Fruit fly (Drosophila melanogaster): ENCODE results near the gene Galphaf.

Gene Galphaf

DNA sequence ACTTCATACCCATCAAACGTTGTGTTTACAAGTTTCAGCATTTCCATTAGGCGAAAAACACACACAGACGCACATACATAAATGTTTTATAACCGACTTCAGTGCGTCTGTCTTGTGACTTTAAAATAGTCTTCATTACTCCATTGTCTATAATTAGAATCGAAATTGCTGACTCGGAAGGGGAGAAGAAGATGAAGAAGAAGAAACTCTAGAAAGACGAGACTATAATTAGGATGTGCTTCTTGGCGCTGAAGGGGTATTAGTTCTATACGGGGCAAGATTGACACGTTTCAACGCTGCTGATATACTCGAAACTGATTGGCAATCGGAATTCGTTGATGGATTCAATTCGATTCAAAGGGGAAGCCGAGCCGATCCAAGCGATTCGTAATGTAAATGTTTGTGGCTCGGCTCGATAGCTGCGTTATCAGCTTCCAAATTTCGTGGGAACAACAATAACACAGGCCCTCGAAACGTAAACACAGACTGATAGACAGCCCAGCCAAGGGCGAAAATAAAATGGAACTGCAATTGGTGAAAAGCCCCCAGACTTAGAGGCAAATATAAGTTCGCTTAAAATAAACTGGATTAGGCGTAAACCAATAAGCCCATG lies 41.1 kb upstream of the Galphaf start (continued):
- TF ChIP-seq tap (tag; optimal IDR thresholded peaks at IDR 0.05) (no peak), Fer1 (GFP tag; optimal IDR thresholded peaks at IDR 0.05) (peak; percentile 1), CG9876 (GFP tag; optimal IDR thresholded peaks at IDR 0.05) (no peak), CG18599 (GFP tag; optimal IDR thresholded peaks at IDR 0.05) (peak; percentile 33), grn (GFP tag; optimal IDR thresholded peaks at IDR 0.05) (peak; percentile 76), Sry-δ (GFP tag; optimal IDR thresholded peaks at IDR 0.05) (no peak), crol (GFP tag; IDR thresholded peaks at IDR 0.05) (peak; percentile 56; the same call in 1 of the 2 replicates), CG4854 (GFP tag; optimal IDR thresholded peaks at IDR 0.05) (no peak), Mad (GFP tag; optimal IDR thresholded peaks at IDR 0.05) (no peak), CG3995 (GFP tag; optimal IDR thresholded peaks at IDR 0.05) (no peak), gt (GFP tag; IDR thresholded peaks at IDR 0.05) (no peak), Atf6 (GFP tag; IDR thresholded peaks at IDR 0.05) (peak; percentile 56), wek (GFP tag; optimal IDR thresholded peaks at IDR 0.05) (no peak), al (GFP tag; IDR thresholded peaks at IDR 0.05) (no peak), sd (tag; optimal IDR thresholded peaks at IDR 0.05) (peak; percentile 84), CG2875 (GFP tag; optimal IDR thresholded peaks at IDR 0.05) (no peak), jumu (GFP tag; optimal IDR thresholded peaks at IDR 0.05) (no peak), ab (GFP tag; optimal IDR thresholded peaks at IDR 0.05) (no peak), dmrt11E (tag; optimal IDR thresholded peaks at IDR 0.05) (peak; percentile 2), hkb (optimal IDR thresholded peaks at IDR 0.05) (no peak), hkb (GFP tag; IDR thresholded peaks at IDR 0.05) (0 out of 2 replicates have a peak, but pooled peaks have one; percentile 20), D19A (tag; optimal IDR thresholded peaks at IDR 0.05) (peak; percentile 32), HLH3B (GFP tag; IDR thresholded peaks at IDR 0.05) (0 out of 2 replicates have a peak, but pooled peaks have one; percentile 13), CG34376 (GFP tag; optimal IDR thresholded peaks at IDR 0.05) (peak; percentile 75), MTF-1 (GFP tag; optimal IDR thresholded peaks at IDR 0.05; ENCODE audit: borderline replicate concordance) (no peak), Blimp-1 (GFP tag; optimal IDR thresholded peaks at IDR 0.05) (no peak), run (tag; optimal IDR thresholded peaks at IDR 0.05) (no peak), HmgZ (tag; optimal IDR thresholded peaks at IDR 0.05) (peak; percentile 22), Oaz (GFP tag; IDR thresholded peaks at IDR 0.05) (no peak), tll (GFP tag; optimal IDR thresholded peaks at IDR 0.05) (no peak), Deaf1 (tag; optimal IDR thresholded peaks at IDR 0.05) (peak; percentile 83), ewg (GFP tag; optimal IDR thresholded peaks at IDR 0.05) (no peak), C15 (GFP tag; IDR thresholded peaks at IDR 0.05) (no peak)

DNA sequence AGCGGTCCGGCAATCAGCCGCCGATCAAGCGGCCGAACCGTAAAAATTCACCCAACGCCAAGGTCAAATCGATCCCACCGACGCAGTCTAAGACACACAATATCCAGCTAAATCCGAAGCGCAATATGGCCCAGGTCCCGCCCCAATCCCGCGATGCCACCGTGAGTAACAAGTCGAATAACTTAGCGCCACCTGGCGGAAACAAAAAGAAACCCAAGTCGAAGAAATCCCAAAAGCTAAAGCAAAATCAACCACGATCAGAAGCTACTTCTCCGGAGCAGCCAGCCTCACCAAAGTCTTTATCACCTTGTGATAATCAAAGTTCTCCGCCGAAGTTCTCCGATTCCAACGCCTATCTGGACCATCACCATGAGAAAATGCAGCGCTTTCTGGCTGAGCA lies 37.9 kb upstream of the Galphaf start:
- no peak for TF ChIP-seq CG7786 (GFP tag; optimal IDR thresholded peaks at IDR 0.05)
- no peak for TF ChIP-seq bab2 (GFP tag; optimal IDR thresholded peaks at IDR 0.05)
- peak; percentile 84 for TF ChIP-seq CTCF (GFP tag; optimal IDR thresholded peaks at IDR 0.05)

DNA sequence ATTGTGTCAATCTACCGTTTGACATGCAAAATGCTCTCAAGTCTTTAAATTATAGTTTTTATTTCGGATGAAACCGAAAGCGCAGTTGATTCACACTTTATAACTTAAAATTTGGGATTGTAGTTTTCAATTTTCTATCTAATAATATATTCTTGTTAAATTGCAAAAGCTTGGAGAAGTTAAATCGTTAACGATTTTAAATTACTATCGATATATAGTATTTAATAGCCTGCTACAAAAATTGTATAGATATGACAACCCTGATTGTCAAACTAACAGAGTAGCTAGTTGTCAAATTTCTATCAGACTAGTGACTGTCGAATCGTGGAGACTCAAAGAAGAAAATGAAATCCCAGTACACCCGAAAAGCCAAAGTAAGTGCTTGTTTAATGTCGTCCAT lies 36.9 kb upstream of the Galphaf start, which contains the start of gene CG9692:
TSS of gene CG9692 (plus strand) at position 301 of the 400 bp plus-strand sequence.
- TF ChIP-seq CG18262 (tag; optimal IDR thresholded peaks at IDR 0.05) (peak; percentile 7), Sox102F (GFP tag; optimal IDR thresholded peaks at IDR 0.05) (peak; percentile 24), sens (GFP tag) (peak; percentile 11), CG10462 (GFP tag; optimal IDR thresholded peaks at IDR 0.05) (no peak)

All from whole organism, embryonic.